Fruit fly (Drosophila melanogaster) whole organism, embryonic: ENCODE results near the gene CG1764.

Experiments used
- Antp ChIP-seq: fragments of 200-800 bp; sonication (Bioruptor generic); optimal IDR thresholded peaks from 3 replicates; lab custom pipeline; 2016; ENCODE audit warnings: missing biosample characterization, missing genetic modification characterization
- CG10366 ChIP-seq: fragments of 200-800 bp; sonication (Bioruptor generic); IDR thresholded peaks from 2 replicates; pipeline ENCODE4 v1.3.6; 2022; ENCODE audit warnings: missing biosample characterization, missing genetic modification characterization
- CG11085 ChIP-seq: fragments of 200-800 bp; sonication (Bioruptor generic); IDR thresholded peaks from 2 replicates; pipeline ENCODE4 v1.3.6; 2022; ENCODE audit warnings: missing biosample characterization, missing genetic modification characterization
- CG11247 ChIP-seq: fragments of 200-800 bp; sonication (Bioruptor generic); IDR thresholded peaks from 2 replicates; pipeline ENCODE4 v1.3.6; 2022; ENCODE audit warnings: missing biosample characterization, missing genetic modification characterization
- CG11398 ChIP-seq: fragments of 200-800 bp; sonication (Bioruptor generic); optimal IDR thresholded peaks from 2 replicates; lab custom pipeline; 2016; ENCODE audit warnings: missing biosample characterization, missing genetic modification characterization
- CG11560 ChIP-seq: fragments of 200-800 bp; sonication (Bioruptor generic); IDR thresholded peaks from 3 replicates; pipeline ENCODE4 v1.3.6; 2022; ENCODE audit warnings: missing biosample characterization, missing genetic modification characterization
- CG11695 ChIP-seq: fragments of 200-800 bp; sonication (Bioruptor generic); IDR thresholded peaks from 3 replicates; pipeline ENCODE4 v1.3.6; 2022; ENCODE audit warnings: missing biosample characterization, missing genetic modification characterization
- CG13624 ChIP-seq: fragments of 200-800 bp; sonication (Bioruptor generic); optimal IDR thresholded peaks from 2 replicates; lab custom pipeline; 2016; ENCODE audit warnings: missing biosample characterization, missing genetic modification characterization
- CG15479 ChIP-seq: fragments of 200-800 bp; sonication (Bioruptor generic); optimal IDR thresholded peaks from 3 replicates; lab custom pipeline; 2019; ENCODE audit warnings: missing biosample characterization, mild to moderate bottlenecking, missing genetic modification characterization, moderate library complexity
- CG17385 ChIP-seq: fragments of 200-800 bp; sonication (Bioruptor generic); optimal IDR thresholded peaks from 3 replicates; lab custom pipeline; 2018; ENCODE audit warnings: missing biosample characterization, mild to moderate bottlenecking, missing genetic modification characterization
- CG17568 ChIP-seq: fragments of 200-800 bp; sonication (Bioruptor generic); optimal IDR thresholded peaks from 2 replicates; lab custom pipeline; 2018; ENCODE audit warnings: missing biosample characterization, mild to moderate bottlenecking, missing genetic modification characterization, moderate library complexity
- CG1792 ChIP-seq: fragments of 200-800 bp; sonication (Bioruptor generic); optimal IDR thresholded peaks from 2 replicates; lab custom pipeline; 2016; ENCODE audit warnings: missing biosample characterization, missing genetic modification characterization
- CG1832 ChIP-seq: fragments of 200-800 bp; sonication (Bioruptor generic); optimal IDR thresholded peaks from 2 replicates; lab custom pipeline; 2017; ENCODE audit warnings: missing biosample characterization, mild to moderate bottlenecking, missing genetic modification characterization, inconsistent platforms
- CG33557 ChIP-seq: fragments of 200-800 bp; sonication (Bioruptor generic); optimal IDR thresholded peaks from 2 replicates; lab custom pipeline; 2019; ENCODE audit warnings: missing biosample characterization, mild to moderate bottlenecking, missing genetic modification characterization, moderate library complexity
- CG3995 ChIP-seq: fragments of 200-800 bp; sonication (Bioruptor generic); optimal IDR thresholded peaks from 3 replicates; lab custom pipeline; 2016; ENCODE audit warnings: missing biosample characterization, missing genetic modification characterization
- CG42726 ChIP-seq: fragments of 200-800 bp; sonication (Bioruptor generic); IDR thresholded peaks from 2 replicates; pipeline ENCODE4 v1.3.6; 2022; ENCODE audit warnings: missing biosample characterization, missing genetic modification characterization; ENCODE audit not compliant: partially characterized antibody
- CG7372 ChIP-seq: fragments of 200-800 bp; sonication (Bioruptor generic); IDR thresholded peaks from 2 replicates; pipeline ENCODE4 v1.3.6; 2022; ENCODE audit warnings: missing biosample characterization, missing genetic modification characterization
- CG9727 ChIP-seq: fragments of 200-800 bp; sonication (Bioruptor generic); optimal IDR thresholded peaks from 3 replicates; lab custom pipeline; 2017; ENCODE audit warnings: missing biosample characterization, mild to moderate bottlenecking, missing genetic modification characterization
- D19B ChIP-seq: fragments of 200-800 bp; sonication (Bioruptor generic); optimal IDR thresholded peaks from 2 replicates; lab custom pipeline; 2017; ENCODE audit warnings: missing biosample characterization, mild to moderate bottlenecking, missing genetic modification characterization
- Dip2 ChIP-seq: fragments of 200-800 bp; sonication (Bioruptor generic); IDR thresholded peaks from 2 replicates; pipeline ENCODE4 v1.3.6; 2022; ENCODE audit warnings: missing biosample characterization, missing genetic modification characterization
- Ets97D ChIP-seq: fragments of 200-800 bp; sonication (Bioruptor generic); optimal IDR thresholded peaks from 3 replicates; lab custom pipeline; 2016; ENCODE audit warnings: missing biosample characterization, missing genetic modification characterization
- MBD-R2 ChIP-seq: fragments of 200-800 bp; sonication (Bioruptor generic); IDR thresholded peaks from 2 replicates; pipeline ENCODE4 v1.3.6; 2022; ENCODE audit warnings: missing biosample characterization, missing genetic modification characterization
- Mad ChIP-seq: fragments of 200-800 bp; sonication (Bioruptor generic); optimal IDR thresholded peaks from 2 replicates; lab custom pipeline; 2016; ENCODE audit warnings: missing biosample characterization, missing genetic modification characterization
- Med ChIP-seq: fragments of 200-800 bp; sonication (Bioruptor generic); peaks from one replicate; lab custom pipeline; 2016; ENCODE audit warnings: missing biosample characterization, missing genetic modification characterization, mild to moderate bottlenecking, inconsistent platforms, moderate library complexity
- NC2α ChIP-seq: fragments of 200-800 bp; sonication (Bioruptor generic); optimal IDR thresholded peaks from 2 replicates; lab custom pipeline; 2016; ENCODE audit warnings: missing biosample characterization, missing genetic modification characterization
- Nf-YB ChIP-seq: fragments of 200-800 bp; sonication (Bioruptor generic); optimal IDR thresholded peaks from 3 replicates; lab custom pipeline; 2019; ENCODE audit warnings: missing biosample characterization, mild to moderate bottlenecking, missing genetic modification characterization, moderate library complexity
- Rx ChIP-seq: fragments of 200-800 bp; sonication (Bioruptor generic); IDR thresholded peaks from 2 replicates; pipeline ENCODE4 v1.3.6; 2022; ENCODE audit warnings: missing biosample characterization, missing genetic modification characterization
- Six4 ChIP-seq: fragments of 200-800 bp; sonication (Bioruptor generic); optimal IDR thresholded peaks from 2 replicates; lab custom pipeline; 2016; ENCODE audit warnings: missing biosample characterization, missing genetic modification characterization
- ash1 ChIP-seq: fragments of 200-800 bp; sonication (Bioruptor generic); optimal IDR thresholded peaks from 2 replicates; lab custom pipeline; 2018; ENCODE audit warnings: missing biosample characterization, mild to moderate bottlenecking, missing genetic modification characterization
- bowl ChIP-seq: fragments of 200-800 bp; sonication (Bioruptor generic); IDR thresholded peaks from 2 replicates; pipeline ENCODE4 v1.3.6; 2022; ENCODE audit warnings: missing biosample characterization, missing genetic modification characterization
- corto ChIP-seq: fragments of 200-800 bp; sonication (Bioruptor generic); optimal IDR thresholded peaks from 2 replicates; lab custom pipeline; 2016; ENCODE audit warnings: missing biosample characterization, mild to moderate bottlenecking, missing genetic modification characterization, moderate library complexity
- danr ChIP-seq: fragments of 200-800 bp; sonication (Bioruptor generic); IDR thresholded peaks from 2 replicates; pipeline ENCODE4 v1.3.6; 2022; ENCODE audit warnings: missing biosample characterization, missing genetic modification characterization
- ems ChIP-seq: fragments of 200-800 bp; sonication (Bioruptor generic); optimal IDR thresholded peaks from 3 replicates; lab custom pipeline; 2016; ENCODE audit warnings: missing biosample characterization, missing genetic modification characterization
- ewg ChIP-seq: fragments of 200-800 bp; sonication (Bioruptor generic); optimal IDR thresholded peaks from 3 replicates; lab custom pipeline; 2017; ENCODE audit warnings: mild to moderate bottlenecking, missing biosample characterization, missing genetic modification reagents, missing genetic modification characterization
- fd102C ChIP-seq: fragments of 200-800 bp; sonication (Bioruptor generic); optimal IDR thresholded peaks from 2 replicates; lab custom pipeline; 2018; ENCODE audit warnings: missing biosample characterization, mild to moderate bottlenecking, missing genetic modification characterization, moderate library complexity
- fd64A ChIP-seq: fragments of 200-800 bp; sonication (Bioruptor generic); optimal IDR thresholded peaks from 3 replicates; lab custom pipeline; 2018; ENCODE audit warnings: missing biosample characterization, mild to moderate bottlenecking, missing genetic modification characterization
- gcm ChIP-seq: fragments of 200-800 bp; sonication (Bioruptor generic); optimal IDR thresholded peaks from 2 replicates; lab custom pipeline; 2019; ENCODE audit warnings: missing biosample characterization, mild to moderate bottlenecking, missing genetic modification characterization, moderate library complexity
- ham ChIP-seq: fragments of 200-800 bp; sonication (Bioruptor generic); IDR thresholded peaks from 2 replicates; pipeline ENCODE4 v1.3.6; 2022; ENCODE audit warnings: missing biosample characterization, missing genetic modification characterization
- oc ChIP-seq: fragments of 200-800 bp; sonication (Bioruptor generic); optimal IDR thresholded peaks from 2 replicates; lab custom pipeline; 2018; ENCODE audit warnings: missing biosample characterization, mild to moderate bottlenecking, missing genetic modification characterization, moderate library complexity
- otp ChIP-seq: fragments of 200-800 bp; sonication (Bioruptor generic); IDR thresholded peaks from 3 replicates; pipeline ENCODE4, ENCODE4 v1.3.6; 2022; ENCODE audit warnings: missing biosample characterization, missing genetic modification characterization
- pb ChIP-seq: fragments of 200-800 bp; sonication (Bioruptor generic); optimal IDR thresholded peaks from 3 replicates; lab custom pipeline; 2016; ENCODE audit warnings: missing biosample characterization, missing genetic modification characterization
- pita ChIP-seq: fragments of 200-800 bp; sonication (Bioruptor generic); optimal IDR thresholded peaks from 2 replicates; lab custom pipeline; 2017; ENCODE audit warnings: missing biosample characterization, mild to moderate bottlenecking, missing genetic modification characterization
- rib ChIP-seq: fragments of 200-800 bp; sonication (Bioruptor generic); IDR thresholded peaks from 2 replicates; pipeline ENCODE4 v1.3.6; 2022; ENCODE audit warnings: missing biosample characterization, missing genetic modification characterization
- salm ChIP-seq: fragments of 200-800 bp; sonication (Bioruptor generic); optimal IDR thresholded peaks from 2 replicates; lab custom pipeline; 2018; ENCODE audit warnings: missing biosample characterization, mild to moderate bottlenecking, missing genetic modification characterization
- schlank ChIP-seq: fragments of 200-800 bp; sonication (Bioruptor generic); optimal IDR thresholded peaks from 2 replicates; lab custom pipeline; 2018; ENCODE audit warnings: missing biosample characterization, mild to moderate bottlenecking, missing genetic modification characterization
- sens ChIP-seq: fragments of 200-800 bp; sonication (Bioruptor generic); peaks from one replicate; lab custom pipeline; 2016; ENCODE audit warnings: missing biosample characterization, missing genetic modification characterization
- sima ChIP-seq: fragments of 200-800 bp; sonication (Bioruptor generic); optimal IDR thresholded peaks from 2 replicates; lab custom pipeline; 2016; ENCODE audit warnings: missing biosample characterization, missing genetic modification characterization
- trem ChIP-seq: fragments of 200-800 bp; optimal IDR thresholded peaks from 3 replicates; lab custom pipeline; 2019; ENCODE audit warnings: missing biosample characterization, mild to moderate bottlenecking, missing genetic modification characterization, moderate library complexity
- trh ChIP-seq: fragments of 200-800 bp; sonication (Bioruptor generic); optimal IDR thresholded peaks from 2 replicates; lab custom pipeline; 2016; ENCODE audit warnings: missing biosample characterization, missing genetic modification characterization
- twi ChIP-seq: fragments of 200-800 bp; optimal IDR thresholded peaks from 2 replicates; lab custom pipeline; 2019; ENCODE audit warnings: missing biosample characterization, mild to moderate bottlenecking, missing genetic modification characterization, moderate library complexity
- tx ChIP-seq: fragments of 200-800 bp; sonication (Bioruptor generic); optimal IDR thresholded peaks from 2 replicates; lab custom pipeline; 2016; ENCODE audit warnings: missing biosample characterization, missing genetic modification characterization

The CG1764 gene

DNA sequence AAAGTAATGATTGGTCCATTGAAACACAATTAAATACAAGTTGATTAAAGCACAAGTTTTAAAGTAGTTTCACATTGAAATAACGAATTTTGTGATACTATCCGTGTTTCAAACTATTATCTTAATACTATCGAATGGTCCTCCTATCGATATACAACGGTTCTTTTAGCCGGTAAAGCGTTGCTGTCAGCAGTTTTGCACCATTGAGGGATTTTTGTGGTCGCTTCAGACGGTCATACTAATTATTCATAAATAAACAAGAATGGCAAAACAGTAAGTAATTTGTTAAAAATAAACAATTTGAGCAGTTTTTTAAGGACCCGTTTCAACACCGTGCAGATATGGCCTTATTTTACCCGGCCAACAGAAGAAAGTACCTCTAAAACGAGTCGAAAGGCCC, 35.9 kb upstream of the CG1764 start, which contains the start of gene CG15747 (continued):
- TF ChIP-seq trh (no peak), Ets97D (GFP tag; lab: Kevin White, UChicago) (peak; percentile 74), CG11560 (peak; percentile 77), Med (GFP tag; lab: Kevin White, UChicago) (peak; percentile 62), salm (no peak), CG10366 (GFP tag; lab: Robert Waterston, UW) (no peak)

- peak; percentile 39 for TF ChIP-seq ems (GFP tag; lab: Kevin White, UChicago)
- TF ChIP-seq CG9727 (GFP tag; lab: Kevin White, UChicago) = peak; percentile 81
- TF ChIP-seq CG17385 (GFP tag; lab: Kevin White, UChicago) = peak; percentile 80
- TF ChIP-seq Mad (GFP tag; lab: Kevin White, UChicago) = peak; percentile 81
- TF ChIP-seq CG7372 (GFP tag; lab: Robert Waterston, UW) = peak; percentile 71; the same call in 1 of the 2 replicates
- TF ChIP-seq corto (GFP tag; lab: Kevin White, UChicago) = no peak
- TF ChIP-seq twi = peak; percentile 26
- TF ChIP-seq sens (GFP tag; lab: Kevin White, UChicago) = peak; percentile 93
- peak; percentile 77 for TF ChIP-seq pb
- TF ChIP-seq danr (GFP tag; lab: Robert Waterston, UW) = peak; percentile 45; the same call in 1 of the 2 replicates
- TF ChIP-seq Antp (GFP tag; lab: Kevin White, UChicago) = peak; percentile 69
- peak; percentile 12 for TF ChIP-seq oc (tag; lab: Kevin White, UChicago)
- peak; percentile 24 for TF ChIP-seq CG33557 (GFP tag; lab: Kevin White, UChicago)
- TF ChIP-seq CG11695 = peak; percentile 33; the same call in 1 of the 3 replicates
- peak; percentile 56; the same call in 1 of the 2 replicates for TF ChIP-seq MBD-R2 (GFP tag; lab: Robert Waterston, UW)
- TF ChIP-seq sima (GFP tag; lab: Kevin White, UChicago) = peak; percentile 35
- TF ChIP-seq pita (GFP tag; lab: Kevin White, UChicago) = peak; percentile 54
- TF ChIP-seq CG42726 (GFP tag; lab: Robert Waterston, UW) = peak; percentile 77
- peak; percentile 65 for TF ChIP-seq ewg
- no peak for TF ChIP-seq ham
- peak; percentile 55 for TF ChIP-seq trem
- peak; percentile 45 for TF ChIP-seq NC2α
- peak; percentile 83 for TF ChIP-seq CG17568 (GFP tag; lab: Kevin White, UChicago)
- peak; percentile 68 for TF ChIP-seq fd64A (GFP tag; lab: Kevin White, UChicago)
- TF ChIP-seq Six4 (GFP tag; lab: Kevin White, UChicago) = peak; percentile 26
- no peak for TF ChIP-seq CG1832 (GFP tag; lab: Kevin White, UChicago)
- peak; percentile 41 for TF ChIP-seq Nf-YB
- TF ChIP-seq CG11247 (GFP tag; lab: Robert Waterston, UW) = peak; percentile 77
- TF ChIP-seq fd102C (GFP tag; lab: Kevin White, UChicago) = peak; percentile 48
- TF ChIP-seq schlank = peak; percentile 74
- TF ChIP-seq rib (GFP tag; lab: Robert Waterston, UW) = peak; percentile 84
- TF ChIP-seq CG11398 (GFP tag; lab: Kevin White, UChicago) = peak; percentile 76
- TF ChIP-seq D19B = peak; percentile 55
- peak; percentile 78 for TF ChIP-seq Rx (GFP tag; lab: Robert Waterston, UW)
- peak; percentile 35 for TF ChIP-seq tx (GFP tag; lab: Kevin White, UChicago)
- TF ChIP-seq otp (GFP tag; lab: Robert Waterston, UW) = peak; percentile 86
- TF ChIP-seq CG11085 (GFP tag; lab: Robert Waterston, UW) = peak; percentile 87
- TF ChIP-seq bowl (GFP tag; lab: Robert Waterston, UW) = 0 out of 2 replicates have a peak, but pooled peaks have one; percentile 44
- peak; percentile 63 for TF ChIP-seq gcm (GFP tag; lab: Kevin White, UChicago)
- peak; percentile 70 for TF ChIP-seq CG13624
- TF ChIP-seq CG15479 (GFP tag; lab: Kevin White, UChicago) = no peak
- TF ChIP-seq ash1 = peak; percentile 47
- TF ChIP-seq CG1792 = peak; percentile 45
- TF ChIP-seq CG3995 = peak; percentile 68
- no peak for TF ChIP-seq Dip2 (GFP tag; lab: Robert Waterston, UW)
These were observed 35.2 kb upstream of the CG1764 start, which contains the start of gene RpS15Aa for dm6 chrX:13337454-13337853. RpS15Aa (minus strand) TSS chrX:13337705.
